Fruit fly (Drosophila melanogaster) whole organism, embryonic: ENCODE data around the gene CG7714.
A peak's percentile ranks its signal among the peaks of the same experiment; 100 is the strongest.

Experiments
- Asciz ChIP-seq: fragments of 200-800 bp; sonication (Bioruptor generic); optimal IDR thresholded peaks from 2 replicates; lab custom pipeline; 2017; ENCODE audit warnings: missing biosample characterization, mild to moderate bottlenecking, missing genetic modification characterization, missing genetic modification reagents
- BtbVII ChIP-seq: fragments of 200-800 bp; sonication (Bioruptor generic); optimal IDR thresholded peaks from 3 replicates; lab custom pipeline; 2017; ENCODE audit warnings: missing biosample characterization, mild to moderate bottlenecking, missing genetic modification characterization
- C15 ChIP-seq: fragments of 200-800 bp; sonication (Bioruptor generic); IDR thresholded peaks from 3 replicates; pipeline ENCODE4 v1.3.6; 2022; ENCODE audit warnings: missing biosample characterization, missing genetic modification characterization
- CG10979 ChIP-seq: fragments of 200-800 bp; sonication (Bioruptor generic); optimal IDR thresholded peaks from 2 replicates; lab custom pipeline; 2018; ENCODE audit warnings: missing biosample characterization, mild to moderate bottlenecking, missing genetic modification characterization, moderate library complexity
- CG11560 ChIP-seq: fragments of 200-800 bp; sonication (Bioruptor generic); IDR thresholded peaks from 3 replicates; pipeline ENCODE4 v1.3.6; 2022; ENCODE audit warnings: missing biosample characterization, missing genetic modification characterization
- CG12744 ChIP-seq: fragments of 200-800 bp; sonication (Bioruptor generic); optimal IDR thresholded peaks from 2 replicates; lab custom pipeline; 2016; ENCODE audit warnings: missing biosample characterization, missing genetic modification characterization
- CG12942 ChIP-seq: fragments of 200-800 bp; sonication (Bioruptor generic); optimal IDR thresholded peaks from 3 replicates; lab custom pipeline; 2016; ENCODE audit warnings: missing biosample characterization, missing genetic modification characterization
- CG13296 ChIP-seq: fragments of 200-800 bp; sonication (Bioruptor generic); optimal IDR thresholded peaks from 3 replicates; lab custom pipeline; 2018; ENCODE audit warnings: missing biosample characterization, mild to moderate bottlenecking, missing genetic modification characterization
- CG1602 ChIP-seq: fragments of 200-800 bp; sonication (Bioruptor generic); optimal IDR thresholded peaks from 3 replicates; lab custom pipeline; 2016; ENCODE audit warnings: missing biosample characterization, missing genetic modification characterization
- CG16815 ChIP-seq: fragments of 200-800 bp; sonication (Bioruptor generic); optimal IDR thresholded peaks from 3 replicates; lab custom pipeline; 2017; ENCODE audit warnings: missing biosample characterization, mild to moderate bottlenecking, missing genetic modification characterization
- CG17912 ChIP-seq: fragments of 200-800 bp; sonication (Bioruptor generic); optimal IDR thresholded peaks from 2 replicates; lab custom pipeline; 2018; ENCODE audit warnings: missing biosample characterization, mild to moderate bottlenecking, missing genetic modification characterization
- CG18599 ChIP-seq: fragments of 200-800 bp; sonication (Bioruptor generic); optimal IDR thresholded peaks from 3 replicates; lab custom pipeline; 2017; ENCODE audit warnings: missing biosample characterization, missing genetic modification characterization, mild to moderate bottlenecking, moderate library complexity, missing genetic modification reagents
- CG32772 ChIP-seq: fragments of 200-800 bp; sonication (Bioruptor generic); IDR thresholded peaks from 2 replicates; pipeline ENCODE4 v1.3.6; 2022; ENCODE audit warnings: missing biosample characterization, missing genetic modification characterization
- CG3995 ChIP-seq: fragments of 200-800 bp; sonication (Bioruptor generic); optimal IDR thresholded peaks from 3 replicates; lab custom pipeline; 2016; ENCODE audit warnings: missing biosample characterization, missing genetic modification characterization
- CG4617 ChIP-seq: fragments of 200-800 bp; sonication (Bioruptor generic); optimal IDR thresholded peaks from 3 replicates; lab custom pipeline; 2016; ENCODE audit warnings: missing biosample characterization, missing genetic modification characterization, borderline replicate concordance
- CG5180 ChIP-seq: fragments of 200-800 bp; sonication (Bioruptor generic); optimal IDR thresholded peaks from 3 replicates; lab custom pipeline; 2017; ENCODE audit warnings: missing biosample characterization, missing genetic modification characterization, mild to moderate bottlenecking, moderate library complexity, missing genetic modification reagents
- CG6175 ChIP-seq: fragments of 200-800 bp; sonication (Bioruptor generic); IDR thresholded peaks from 3 replicates; pipeline ENCODE4 v1.3.6; 2022; ENCODE audit warnings: missing biosample characterization, missing genetic modification characterization
- CG8924 ChIP-seq: fragments of 200-800 bp; optimal IDR thresholded peaks from 3 replicates; lab custom pipeline; 2019; ENCODE audit warnings: missing biosample characterization, mild to moderate bottlenecking, missing genetic modification characterization, moderate library complexity
- D19B ChIP-seq: fragments of 200-800 bp; sonication (Bioruptor generic); optimal IDR thresholded peaks from 2 replicates; lab custom pipeline; 2017; ENCODE audit warnings: missing biosample characterization, mild to moderate bottlenecking, missing genetic modification characterization
- Dbx ChIP-seq: fragments of 200-800 bp; sonication (Bioruptor generic); IDR thresholded peaks from 3 replicates; pipeline ENCODE4 v1.3.6; 2022; ENCODE audit warnings: missing biosample characterization, missing genetic modification characterization
- Elba2 ChIP-seq: fragments of 200-800 bp; sonication (Bioruptor generic); optimal IDR thresholded peaks from 3 replicates; lab custom pipeline; 2016; ENCODE audit warnings: missing biosample characterization, missing genetic modification characterization
- Fer2 ChIP-seq: fragments of 200-800 bp; sonication (Bioruptor generic); optimal IDR thresholded peaks from 2 replicates; lab custom pipeline; 2018; ENCODE audit warnings: missing biosample characterization, mild to moderate bottlenecking, missing genetic modification characterization, moderate library complexity
- H15 ChIP-seq: fragments of 200-800 bp; sonication (Bioruptor generic); IDR thresholded peaks from 3 replicates; pipeline ENCODE4 v1.3.6; 2022; ENCODE audit warnings: missing biosample characterization, missing genetic modification characterization
- HLH4C ChIP-seq: fragments of 200-800 bp; sonication (Bioruptor generic); IDR thresholded peaks from 3 replicates; pipeline ENCODE4 v1.3.6; 2022; ENCODE audit warnings: missing biosample characterization, missing genetic modification characterization; ENCODE audit not compliant: partially characterized antibody
- Hr51 ChIP-seq, 2 experiments: fragments of 200-800 bp; sonication (Bioruptor generic); optimal IDR thresholded peaks; 2 replicates in 1 of 2; 3 replicates in 1 of 2; lab custom pipeline; 2016 to 2018; ENCODE audit warnings: missing biosample characterization in 2 of 2, missing genetic modification characterization in 2 of 2, mild to moderate bottlenecking in 1 of 2, moderate library complexity in 1 of 2
- Mes4 ChIP-seq: fragments of 200-800 bp; sonication (Bioruptor generic); optimal IDR thresholded peaks from 2 replicates; lab custom pipeline; 2016; ENCODE audit warnings: missing biosample characterization, missing genetic modification characterization
- NC2α ChIP-seq: fragments of 200-800 bp; sonication (Bioruptor generic); optimal IDR thresholded peaks from 2 replicates; lab custom pipeline; 2016; ENCODE audit warnings: missing biosample characterization, missing genetic modification characterization
- Side ChIP-seq: fragments of 200-800 bp; sonication (Bioruptor generic); optimal IDR thresholded peaks from 2 replicates; lab custom pipeline; 2016; ENCODE audit warnings: missing biosample characterization, missing genetic modification characterization
- Spps ChIP-seq: fragments of 200-800 bp; sonication (Bioruptor generic); optimal IDR thresholded peaks from 2 replicates; lab custom pipeline; 2018; ENCODE audit warnings: missing biosample characterization, mild to moderate bottlenecking, missing genetic modification characterization
- Ssrp ChIP-seq: fragments of 200-800 bp; sonication (Bioruptor generic); optimal IDR thresholded peaks from 2 replicates; lab custom pipeline; 2018; ENCODE audit warnings: missing biosample characterization, mild to moderate bottlenecking, missing genetic modification characterization, moderate library complexity
- Trl ChIP-seq, 3 experiments: fragments of >200 bp in 2 of 3; fragments of 200-800 bp in 1 of 3; sonication (Bioruptor generic) in 1 of 3; optimal IDR thresholded peaks; 2 replicates in 1 of 3; 3 replicates in 2 of 3; lab custom pipeline; 2016 to 2017; ENCODE audit warnings: missing biosample characterization in 1 of 3, missing genetic modification characterization in 1 of 3
- Vsx1 ChIP-seq: fragments of 200-800 bp; sonication (Bioruptor generic); optimal IDR thresholded peaks from 2 replicates; lab custom pipeline; 2017; ENCODE audit warnings: missing biosample characterization, mild to moderate bottlenecking, missing genetic modification characterization, missing genetic modification reagents
- br ChIP-seq: fragments of >200 bp; optimal IDR thresholded peaks from 2 replicates; lab custom pipeline; 2017
- cas ChIP-seq: fragments of 200-800 bp; sonication (Bioruptor generic); IDR thresholded peaks from 2 replicates; pipeline ENCODE4 v1.3.6; 2022; ENCODE audit warnings: missing biosample characterization, missing genetic modification characterization
- caup ChIP-seq: fragments of 200-800 bp; sonication (Bioruptor generic); optimal IDR thresholded peaks from 3 replicates; lab custom pipeline; 2017; ENCODE audit warnings: missing biosample characterization, mild to moderate bottlenecking, missing genetic modification characterization, moderate library complexity; ENCODE audit not compliant: severe bottlenecking
- disco-r ChIP-seq: fragments of 200-800 bp; sonication (Bioruptor generic); optimal IDR thresholded peaks from 2 replicates; lab custom pipeline; 2016; ENCODE audit warnings: missing biosample characterization, missing genetic modification characterization
- dpn ChIP-seq, 2 experiments: fragments of 200-800 bp; sonication (Bioruptor generic); optimal IDR thresholded peaks; 3 replicates each; lab custom pipeline; 2016; ENCODE audit warnings: missing biosample characterization in 2 of 2, missing genetic modification characterization in 2 of 2
- grn ChIP-seq: fragments of 200-800 bp; sonication (Bioruptor generic); optimal IDR thresholded peaks from 3 replicates; lab custom pipeline; 2017; ENCODE audit warnings: missing biosample characterization, missing genetic modification characterization
- hbn ChIP-seq: fragments of 200-800 bp; sonication (Bioruptor generic); IDR thresholded peaks from 2 replicates; pipeline ENCODE4 v1.3.6; 2022; ENCODE audit warnings: missing biosample characterization, missing genetic modification characterization; ENCODE audit not compliant: partially characterized antibody
- jigr1 ChIP-seq: fragments of 200-800 bp; sonication (Bioruptor generic); IDR thresholded peaks from 3 replicates; pipeline ENCODE4 v1.3.6; 2022; ENCODE audit warnings: missing biosample characterization, missing genetic modification characterization
- nau ChIP-seq: fragments of 200-800 bp; sonication (Bioruptor generic); optimal IDR thresholded peaks from 3 replicates; lab custom pipeline; 2017; ENCODE audit warnings: missing biosample characterization, mild to moderate bottlenecking, missing genetic modification characterization, missing genetic modification reagents
- pb ChIP-seq: fragments of 200-800 bp; sonication (Bioruptor generic); optimal IDR thresholded peaks from 3 replicates; lab custom pipeline; 2016; ENCODE audit warnings: missing biosample characterization, missing genetic modification characterization
- phol ChIP-seq: fragments of 200-800 bp; sonication (Bioruptor generic); optimal IDR thresholded peaks from 3 replicates; lab custom pipeline; 2018; ENCODE audit warnings: missing biosample characterization, mild to moderate bottlenecking, missing genetic modification characterization, moderate library complexity
- sim ChIP-seq: fragments of 200-800 bp; sonication (Bioruptor generic); IDR thresholded peaks from 2 replicates; pipeline ENCODE4 v1.3.6; 2022; ENCODE audit warnings: missing biosample characterization, missing genetic modification characterization
- slou ChIP-seq: fragments of 200-800 bp; sonication (Bioruptor generic); optimal IDR thresholded peaks from 3 replicates; lab custom pipeline; 2016; ENCODE audit warnings: missing biosample characterization, missing genetic modification characterization
- stwl ChIP-seq: fragments of 200-800 bp; sonication (Bioruptor generic); optimal IDR thresholded peaks from 3 replicates; lab custom pipeline; 2018; ENCODE audit warnings: missing biosample characterization, mild to moderate bottlenecking, missing genetic modification characterization, moderate library complexity
- usp ChIP-seq: fragments of >200 bp; optimal IDR thresholded peaks from 2 replicates; lab custom pipeline; 2017; ENCODE audit warnings: missing biosample characterization, missing genetic modification characterization
- vvl ChIP-seq: fragments of 200-800 bp; sonication (Bioruptor generic); IDR thresholded peaks from 2 replicates; pipeline ENCODE4 v1.3.6; 2022; ENCODE audit warnings: missing biosample characterization, missing genetic modification characterization
- zf30C ChIP-seq: fragments of 200-800 bp; sonication (Bioruptor generic); optimal IDR thresholded peaks from 3 replicates; lab custom pipeline; 2018; ENCODE audit warnings: missing biosample characterization, mild to moderate bottlenecking, missing genetic modification characterization
- zfh1 ChIP-seq: fragments of 200-800 bp; sonication (Bioruptor generic); IDR thresholded peaks from 3 replicates; pipeline ENCODE4 v1.3.6; 2022; ENCODE audit warnings: missing biosample characterization, missing genetic modification characterization

CG7714 gene

DNA sequence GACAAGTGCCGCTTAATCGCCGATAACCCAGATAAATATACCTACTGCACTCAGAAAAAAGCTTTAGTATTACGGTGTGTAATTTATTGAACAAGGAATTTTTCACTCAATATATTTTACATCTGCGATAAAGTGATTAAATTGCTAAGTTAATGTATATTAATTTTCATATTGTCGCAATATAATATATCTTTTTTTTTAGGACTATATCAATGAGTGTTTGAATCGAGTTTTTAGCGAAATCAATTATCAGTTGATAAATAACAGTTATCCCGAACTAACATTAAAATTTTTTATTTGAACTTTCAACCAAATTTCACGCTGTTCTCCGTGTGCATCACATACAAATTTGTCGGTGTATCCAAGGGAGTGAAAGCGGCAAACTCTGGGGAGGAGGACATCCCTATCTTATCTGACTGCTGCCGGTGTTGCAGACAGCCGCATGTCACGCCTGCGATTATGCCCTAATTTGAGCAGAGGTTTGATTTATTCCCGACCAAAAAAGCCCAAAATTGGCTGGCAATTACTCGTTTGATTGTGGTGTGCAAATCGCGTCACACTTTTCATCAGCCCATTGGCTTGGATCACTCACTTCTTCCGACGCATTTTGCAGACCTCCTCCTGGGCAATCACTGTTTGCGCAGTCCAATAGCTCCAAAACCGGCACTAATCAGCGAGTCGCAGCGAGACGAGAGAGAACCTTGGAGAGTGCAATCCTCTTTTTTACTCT is 12.6 kb upstream of the CG7714 start (continued):
- TF ChIP-seq H15 (GFP tag; lab: Robert Waterston, UW), result no peak
- TF ChIP-seq usp (GFP tag; lab: Kevin White, UChicago), result no peak
- TF ChIP-seq CG18599 (GFP tag; lab: Kevin White, UChicago), result no peak
- no peak for TF ChIP-seq grn (GFP tag; lab: Kevin White, UChicago)
- no peak for TF ChIP-seq Fer2 (tag; lab: Kevin White, UChicago)
- no peak for TF ChIP-seq Ssrp (tag; lab: Kevin White, UChicago)
- TF ChIP-seq Asciz (GFP tag; lab: Kevin White, UChicago), result no peak
- no peak for TF ChIP-seq CG32772 (GFP tag; lab: Robert Waterston, UW)
- TF ChIP-seq vvl (GFP tag; lab: Robert Waterston, UW), result no peak
- TF ChIP-seq Mes4 (GFP tag; lab: Kevin White, UChicago), result no peak
- TF ChIP-seq CG6175 (GFP tag; lab: Robert Waterston, UW), result no peak
- TF ChIP-seq D19B (GFP tag; lab: Kevin White, UChicago), result no peak
- TF ChIP-seq CG1602, result no peak
- TF ChIP-seq Elba2 (GFP tag; lab: Kevin White, UChicago), result no peak
- peak; percentile 36 for TF ChIP-seq CG3995
- TF ChIP-seq Side, result no peak
- TF ChIP-seq CG5180 (GFP tag; lab: Kevin White, UChicago), result no peak
- no peak for TF ChIP-seq Vsx1
- TF ChIP-seq BtbVII (GFP tag; lab: Kevin White, UChicago), result no peak
- TF ChIP-seq CG12942 (GFP tag; lab: Kevin White, UChicago), result no peak
- TF ChIP-seq hbn (GFP tag; lab: Robert Waterston, UW), result no peak
- no peak for TF ChIP-seq CG4617 (GFP tag; lab: Kevin White, UChicago)
- no peak for TF ChIP-seq stwl (tag; lab: Kevin White, UChicago)
- peak; percentile 20 for TF ChIP-seq phol (tag; lab: Kevin White, UChicago)
- TF ChIP-seq jigr1 (GFP tag; lab: Robert Waterston, UW), result no peak
- no peak for TF ChIP-seq sim (GFP tag; lab: Robert Waterston, UW)
- TF ChIP-seq Spps (tag; lab: Kevin White, UChicago), result no peak
- TF ChIP-seq zf30C (GFP tag; lab: Kevin White, UChicago), result no peak
- TF ChIP-seq br (lab: Kevin White, UChicago), result no peak
- no peak for TF ChIP-seq Hr51 (GFP tag; optimal IDR thresholded peaks at IDR 0.05; lab: Kevin White, UChicago)
- TF ChIP-seq disco-r (GFP tag; lab: Kevin White, UChicago), result no peak
- no peak for TF ChIP-seq pb (GFP tag; lab: Kevin White, UChicago)
- TF ChIP-seq CG8924 (tag; lab: Kevin White, UChicago), result no peak
- no peak for TF ChIP-seq CG11560 (tag; lab: Robert Waterston, UW)
- TF ChIP-seq zfh1 (GFP tag; lab: Robert Waterston, UW), result 0 out of 3 replicates have a peak, but pooled peaks have one; percentile 26
- no peak for TF ChIP-seq CG17912 (GFP tag; lab: Kevin White, UChicago)
- TF ChIP-seq dpn (GFP tag; optimal IDR thresholded peaks at IDR 0.05; lab: Kevin White, UChicago), result no peak
- no peak for TF ChIP-seq CG13296 (GFP tag; lab: Kevin White, UChicago)
- no peak for TF ChIP-seq Dbx (GFP tag; lab: Robert Waterston, UW)
- TF ChIP-seq CG16815, result no peak
- no peak for TF ChIP-seq slou (GFP tag; lab: Kevin White, UChicago)
- TF ChIP-seq cas (GFP tag; lab: Robert Waterston, UW), result no peak
- TF ChIP-seq CG10979, result peak; percentile 1
- no peak for TF ChIP-seq NC2α (GFP tag; lab: Kevin White, UChicago)
- no peak for TF ChIP-seq C15 (GFP tag; lab: Robert Waterston, UW)
- no peak for TF ChIP-seq CG12744 (GFP tag; lab: Kevin White, UChicago)
- no peak for TF ChIP-seq nau (GFP tag; lab: Kevin White, UChicago)
- peak in 1 of 2 experiments; percentile 36 for TF ChIP-seq Trl (optimal IDR thresholded peaks at IDR 0.05; lab: Kevin White, UChicago)
- TF ChIP-seq Trl (GFP tag; optimal IDR thresholded peaks at IDR 0.05; lab: Kevin White, UChicago), result no peak
- no peak for TF ChIP-seq caup (GFP tag; lab: Kevin White, UChicago)
- TF ChIP-seq HLH4C (GFP tag; lab: Robert Waterston, UW), result no peak
